Worm (Caenorhabditis elegans) whole organism, early embryonic: ENCODE results near the gene B0303.14.

Source experiments
- B0310.2 ChIP-seq: sonication (generic microtip); optimal IDR thresholded peaks from 2 replicates; lab custom pipeline; 2016; ENCODE audit warnings: mild to moderate bottlenecking, missing genetic modification characterization, missing compliant biosample characterization
- F13C5.2 ChIP-seq: sonication (generic microtip); optimal IDR thresholded peaks from 2 replicates; lab custom pipeline; 2017; ENCODE audit warnings: mild to moderate bottlenecking, missing genetic modification characterization, inconsistent platforms, missing compliant biosample characterization
- aly-1 ChIP-seq: sonication (generic microtip); optimal IDR thresholded peaks from 2 replicates; lab custom pipeline; 2016; ENCODE audit warnings: missing genetic modification characterization, missing compliant biosample characterization
- ama-1 ChIP-seq: fragments of 150-350 bp; optimal IDR thresholded peaks from 2 replicates; lab custom pipeline; 2014
- ceh-13 ChIP-seq: fragments of 200-800 bp; sonication (Bioruptor generic); optimal IDR thresholded peaks from 2 replicates; lab custom pipeline; 2018; ENCODE audit warnings: mild to moderate bottlenecking, missing genetic modification characterization, missing compliant biosample characterization
- ceh-36 ChIP-seq: sonication (generic microtip); optimal IDR thresholded peaks from 2 replicates; lab custom pipeline; 2016; ENCODE audit warnings: missing genetic modification characterization, inconsistent platforms, missing compliant biosample characterization
- ets-7 ChIP-seq: sonication (generic microtip); optimal IDR thresholded peaks from 2 replicates; lab custom pipeline; 2016; ENCODE audit warnings: missing genotype, missing genetic modification characterization, missing compliant biosample characterization
- flt-1 ChIP-seq: fragments of 200-800 bp; sonication (Bioruptor generic); IDR thresholded peaks from 2 replicates; pipeline ENCODE4 v1.3.6; 2022; ENCODE audit warnings: missing genetic modification characterization, missing compliant biosample characterization
- hmbx-1 ChIP-seq: sonication (generic microtip); optimal IDR thresholded peaks from 2 replicates; lab custom pipeline; 2016; ENCODE audit warnings: mild to moderate bottlenecking, missing genetic modification characterization, missing compliant biosample characterization
- hmg-4 ChIP-seq: fragments of 200-800 bp; sonication (Bioruptor generic); optimal IDR thresholded peaks from 2 replicates; lab custom pipeline; 2018; ENCODE audit warnings: mild to moderate bottlenecking, missing genetic modification characterization, missing compliant biosample characterization
- hnd-1 ChIP-seq: sonication (generic microtip); optimal IDR thresholded peaks from 2 replicates; lab custom pipeline; 2016; ENCODE audit warnings: missing genetic modification characterization, missing compliant biosample characterization
- pes-1 ChIP-seq: fragments of 200-800 bp; sonication (Bioruptor generic); IDR thresholded peaks from 2 replicates; pipeline ENCODE4 v1.3.6; 2022; ENCODE audit warnings: missing genetic modification reagents, missing genetic modification characterization, missing compliant biosample characterization
- scrt-1 ChIP-seq: fragments of 200-800 bp; sonication (Bioruptor generic); IDR thresholded peaks from 2 replicates; pipeline ENCODE4 v1.3.6; 2022; ENCODE audit warnings: missing genetic modification characterization, missing compliant biosample characterization
- sea-1 ChIP-seq: fragments of 200-800 bp; sonication (Bioruptor generic); conservative IDR thresholded peaks from 2 replicates; pipeline ENCODE4 v1.3.6; 2022; ENCODE audit warnings: missing genetic modification characterization, missing compliant biosample characterization
- tbx-11 ChIP-seq: fragments of 200-800 bp; sonication (Bioruptor generic); IDR thresholded peaks from 2 replicates; pipeline ENCODE4 v1.3.6; 2022; ENCODE audit warnings: missing genetic modification characterization, missing compliant biosample characterization
- tbx-37 ChIP-seq: fragments of 200-800 bp; sonication (Bioruptor generic); conservative IDR thresholded peaks from 2 replicates; pipeline ENCODE4 v1.3.6; 2022; ENCODE audit warnings: missing genetic modification reagents, missing genetic modification characterization, missing compliant biosample characterization
- tra-4 ChIP-seq: sonication (generic microtip); optimal IDR thresholded peaks from 2 replicates; lab custom pipeline; 2017; ENCODE audit warnings: missing genetic modification characterization, missing compliant biosample characterization

B0303.14 gene

ce11 chrIII:8745214-8745613 is 29.2 kb upstream of the B0303.14 start:
- TF ChIP-seq sea-1 (no peak), tbx-11 (GFP tag; lab: Robert Waterston, UW) (no peak), B0310.2 (tag; lab: Kevin White, UChicago) (no peak), ceh-36 (tag; lab: Kevin White, UChicago) (no peak), ceh-13 (GFP tag; lab: Kevin White, UChicago) (no peak), pes-1 (GFP tag; lab: Robert Waterston, UW) (no peak), hnd-1 (tag; lab: Kevin White, UChicago) (no peak), F13C5.2 (no peak), tbx-37 (GFP tag; lab: Robert Waterston, UW) (no peak), scrt-1 (GFP tag; lab: Robert Waterston, UW) (no peak), flt-1 (GFP tag; lab: Robert Waterston, UW) (no peak), ama-1 (lab: Kevin White, UChicago) (no peak), hmbx-1 (tag; lab: Kevin White, UChicago) (no peak), aly-1 (tag; lab: Kevin White, UChicago) (no peak), ets-7 (tag; lab: Kevin White, UChicago) (no peak), tra-4 (tag; lab: Kevin White, UChicago) (no peak), hmg-4 (GFP tag; lab: Kevin White, UChicago) (no peak)

DNA sequence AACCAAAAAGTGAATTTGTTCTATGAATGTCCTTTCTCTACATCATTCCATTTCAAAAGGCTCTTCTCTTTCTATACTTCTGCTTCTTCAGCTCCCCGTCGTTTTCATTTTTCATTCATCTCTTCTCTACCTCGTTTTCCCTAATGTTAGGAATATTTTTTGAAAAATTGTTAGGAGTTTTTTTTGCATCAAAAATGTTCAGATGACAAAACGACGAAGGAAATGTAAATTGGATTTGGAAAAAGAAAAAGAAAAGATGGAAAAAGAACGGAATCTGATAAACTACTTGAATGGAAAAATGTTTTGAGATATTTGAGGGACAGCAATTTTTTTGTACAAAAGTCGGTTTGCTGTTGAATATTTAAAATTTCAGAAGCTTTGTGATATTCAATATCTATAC is 28.8 kb upstream of the B0303.14 start:
- no peak for TF ChIP-seq ama-1 (lab: Kevin White, UChicago)
- no peak for TF ChIP-seq ceh-13 (GFP tag; lab: Kevin White, UChicago)
- TF ChIP-seq tbx-11 (GFP tag; lab: Robert Waterston, UW) = no peak
- no peak for TF ChIP-seq ets-7 (tag; lab: Kevin White, UChicago)
- no peak for TF ChIP-seq sea-1
- no peak for TF ChIP-seq aly-1 (tag; lab: Kevin White, UChicago)
- no peak for TF ChIP-seq tbx-37 (GFP tag; lab: Robert Waterston, UW)
- TF ChIP-seq flt-1 (GFP tag; lab: Robert Waterston, UW) = no peak
- no peak for TF ChIP-seq ceh-36 (tag; lab: Kevin White, UChicago)
- TF ChIP-seq tra-4 (tag; lab: Kevin White, UChicago) = no peak
- no peak for TF ChIP-seq hmbx-1 (tag; lab: Kevin White, UChicago)
- no peak for TF ChIP-seq scrt-1 (GFP tag; lab: Robert Waterston, UW)
- TF ChIP-seq B0310.2 (tag; lab: Kevin White, UChicago) = no peak
- no peak for TF ChIP-seq hnd-1 (tag; lab: Kevin White, UChicago)
- TF ChIP-seq F13C5.2 = no peak
- TF ChIP-seq hmg-4 (GFP tag; lab: Kevin White, UChicago) = no peak
- no peak for TF ChIP-seq pes-1 (GFP tag; lab: Robert Waterston, UW)

ce11 chrIII:8743796-8744404 is 27.9 kb upstream of the B0303.14 start, which contains the start of gene ZK370.6:
Gene ZK370.6 (minus strand): TSS chrIII:8743846.
- TF ChIP-seq ceh-36 (tag; lab: Kevin White, UChicago) = no peak
- TF ChIP-seq scrt-1 (GFP tag; lab: Robert Waterston, UW) = no peak
- TF ChIP-seq ceh-13 (GFP tag; lab: Kevin White, UChicago) = no peak
- no peak for TF ChIP-seq flt-1 (GFP tag; lab: Robert Waterston, UW)
- TF ChIP-seq pes-1 (GFP tag; lab: Robert Waterston, UW) = no peak
- no peak for TF ChIP-seq ama-1 (lab: Kevin White, UChicago)
- no peak for TF ChIP-seq tbx-37 (GFP tag; lab: Robert Waterston, UW)
- TF ChIP-seq ets-7 (tag; lab: Kevin White, UChicago) = no peak

ce11 chrIII:8742584-8742983 is 26.6 kb upstream of the B0303.14 start:
- TF ChIP-seq flt-1 (GFP tag; lab: Robert Waterston, UW) = no peak
- no peak for TF ChIP-seq B0310.2 (tag; lab: Kevin White, UChicago)
- no peak for TF ChIP-seq ets-7 (tag; lab: Kevin White, UChicago)
- TF ChIP-seq sea-1 = no peak
- TF ChIP-seq ceh-13 (GFP tag; lab: Kevin White, UChicago) = no peak
- no peak for TF ChIP-seq scrt-1 (GFP tag; lab: Robert Waterston, UW)
- no peak for TF ChIP-seq tbx-11 (GFP tag; lab: Robert Waterston, UW)
- TF ChIP-seq F13C5.2 = no peak
- TF ChIP-seq tbx-37 (GFP tag; lab: Robert Waterston, UW) = no peak

DNA sequence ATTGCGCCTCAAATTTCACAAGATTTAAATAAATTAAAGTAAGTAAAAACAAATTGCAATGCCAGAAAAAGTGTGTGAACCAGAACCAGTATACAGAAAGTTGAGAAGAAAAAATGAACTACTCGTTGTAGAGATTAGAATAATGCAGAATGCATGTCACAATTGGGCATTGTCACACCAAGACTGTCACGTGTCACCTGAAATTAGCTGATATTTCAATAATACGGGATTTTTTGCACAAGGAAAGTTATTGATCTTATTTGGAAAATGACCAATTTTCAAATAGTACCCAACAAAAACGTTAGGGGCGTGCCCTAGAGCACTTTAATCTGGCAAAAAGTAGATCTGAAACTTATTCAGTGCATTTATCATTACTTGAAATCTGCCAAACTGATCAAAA is 26.0 kb upstream of the B0303.14 start:
- TF ChIP-seq pes-1 (GFP tag; lab: Robert Waterston, UW) (no peak), B0310.2 (tag; lab: Kevin White, UChicago) (no peak), F13C5.2 (no peak)

ce11 chrIII:8741276-8741860 is 25.4 kb upstream of the B0303.14 start, which contains the start of gene pdhk-2:
Gene pdhk-2 (minus strand): TSS chrIII:8741412.
- TF ChIP-seq tbx-11 (GFP tag; lab: Robert Waterston, UW) = 0 out of 2 replicates have a peak, but pooled peaks have one; percentile 54
- TF ChIP-seq hnd-1 (tag; lab: Kevin White, UChicago) = peak; percentile 11
- TF ChIP-seq flt-1 (GFP tag; lab: Robert Waterston, UW) = peak; percentile 63
- peak; percentile 30; the same call in 1 of the 2 replicates for TF ChIP-seq sea-1
- peak; percentile 70; the same call in 1 of the 2 replicates for TF ChIP-seq scrt-1 (GFP tag; lab: Robert Waterston, UW)
- TF ChIP-seq hmbx-1 (tag; lab: Kevin White, UChicago) = no peak
- TF ChIP-seq aly-1 (tag; lab: Kevin White, UChicago) = peak; percentile 58
- no peak for TF ChIP-seq ceh-13 (GFP tag; lab: Kevin White, UChicago)
- TF ChIP-seq B0310.2 (tag; lab: Kevin White, UChicago) = no peak
- no peak for TF ChIP-seq ceh-36 (tag; lab: Kevin White, UChicago)
- TF ChIP-seq hmg-4 (GFP tag; lab: Kevin White, UChicago) = no peak
- TF ChIP-seq tbx-37 (GFP tag; lab: Robert Waterston, UW) = peak; percentile 63
- TF ChIP-seq ama-1 (lab: Kevin White, UChicago) = no peak
- TF ChIP-seq tra-4 (tag; lab: Kevin White, UChicago) = no peak
- TF ChIP-seq pes-1 (GFP tag; lab: Robert Waterston, UW) = peak; percentile 68; the same call in 1 of the 2 replicates
- TF ChIP-seq F13C5.2 = peak; percentile 93
- peak; percentile 52 for TF ChIP-seq ets-7 (tag; lab: Kevin White, UChicago)
